Fruit fly (Drosophila melanogaster): Measurements from ENCODE around the gene CG34043.

CG34043 gene

dm6 chr2L:10232152-10232816 lies 48.4 kb downstream of the CG34043 start, which contains the start of gene eEF1delta (continued):
- peak; percentile 53 for TF ChIP-seq CG12659 (GFP tag; optimal IDR thresholded peaks at IDR 0.05)
- no peak for TF ChIP-seq sna (GFP tag; IDR thresholded peaks at IDR 0.05; ENCODE audit: partially characterized antibody)
- no peak for TF ChIP-seq lbe (GFP tag; optimal IDR thresholded peaks at IDR 0.05)
- peak; percentile 97 for TF ChIP-seq CG30020 (tag; optimal IDR thresholded peaks at IDR 0.05)
- no peak for TF ChIP-seq slou (GFP tag; optimal IDR thresholded peaks at IDR 0.05)
- peak; percentile 91 for TF ChIP-seq pfk (GFP tag; optimal IDR thresholded peaks at IDR 0.05)
- TF ChIP-seq Camta (GFP tag; optimal IDR thresholded peaks at IDR 0.05): no peak
- no peak for TF ChIP-seq Atf6 (GFP tag; IDR thresholded peaks at IDR 0.05)
- no peak for TF ChIP-seq crc (GFP tag; optimal IDR thresholded peaks at IDR 0.05)
- TF ChIP-seq CG10959 (GFP tag; IDR thresholded peaks at IDR 0.05): no peak
- no peak for TF ChIP-seq CG3847 (GFP tag; IDR thresholded peaks at IDR 0.05)
- no peak for TF ChIP-seq ash1 (GFP tag; optimal IDR thresholded peaks at IDR 0.05)
- TF ChIP-seq CG13296 (GFP tag; optimal IDR thresholded peaks at IDR 0.05): no peak
- TF ChIP-seq fd64A (GFP tag; optimal IDR thresholded peaks at IDR 0.05): no peak
- TF ChIP-seq CG14860 (GFP tag; IDR thresholded peaks at IDR 0.05; ENCODE audit: partially characterized antibody): no peak
- TF ChIP-seq CG15479 (GFP tag; optimal IDR thresholded peaks at IDR 0.05): peak; percentile 45
- 0 out of 3 replicates have a peak, but pooled peaks have one; percentile 25 for TF ChIP-seq knrl (GFP tag; IDR thresholded peaks at IDR 0.05; ENCODE audit: partially characterized antibody)
- TF ChIP-seq bbx (GFP tag; IDR thresholded peaks at IDR 0.05; ENCODE audit: partially characterized antibody): peak; percentile 51; the same call in 1 of the 2 replicates
- no peak for TF ChIP-seq CG10366 (GFP tag; IDR thresholded peaks at IDR 0.05)
- no peak for TF ChIP-seq repo (GFP tag; optimal IDR thresholded peaks at IDR 0.05)
- no peak for TF ChIP-seq YL-1 (GFP tag; optimal IDR thresholded peaks at IDR 0.05)
- no peak for TF ChIP-seq CG31365 (tag; optimal IDR thresholded peaks at IDR 0.05)
- TF ChIP-seq CG11093 (GFP tag; IDR thresholded peaks at IDR 0.05): no peak
- no peak for TF ChIP-seq Scr (GFP tag; IDR thresholded peaks at IDR 0.05; ENCODE audit: partially characterized antibody)
- no peak for TF ChIP-seq CG9727 (GFP tag; optimal IDR thresholded peaks at IDR 0.05)
- TF ChIP-seq HHEX (GFP tag; optimal IDR thresholded peaks at IDR 0.05): no peak
- TF ChIP-seq Hr51 (GFP tag; optimal IDR thresholded peaks at IDR 0.05): no peak
- no peak for TF ChIP-seq oc (tag; optimal IDR thresholded peaks at IDR 0.05)

- TF ChIP-seq ac (GFP tag; optimal IDR thresholded peaks at IDR 0.05) (no peak), sd (tag; optimal IDR thresholded peaks at IDR 0.05) (peak; percentile 12), wdn (GFP tag; IDR thresholded peaks at IDR 0.05) (no peak), Sry-δ (GFP tag; optimal IDR thresholded peaks at IDR 0.05) (no peak), CG14667 (GFP tag; IDR thresholded peaks at IDR 0.05) (peak; percentile 20; the same call in 1 of the 2 replicates), zf30C (GFP tag; optimal IDR thresholded peaks at IDR 0.05) (no peak), Lpt (GFP tag; optimal IDR thresholded peaks at IDR 0.05) (no peak), Oaz (GFP tag; IDR thresholded peaks at IDR 0.05) (no peak), tx (GFP tag; optimal IDR thresholded peaks at IDR 0.05) (no peak), jigr1 (GFP tag; IDR thresholded peaks at IDR 0.05) (no peak), CG6683 (GFP tag; optimal IDR thresholded peaks at IDR 0.05) (no peak), MESR4 (GFP tag; optimal IDR thresholded peaks at IDR 0.05) (peak; percentile 67), CG1024 (GFP tag; IDR thresholded peaks at IDR 0.05) (peak; percentile 85), CG17568 (GFP tag; optimal IDR thresholded peaks at IDR 0.05) (no peak), usp (GFP tag; optimal IDR thresholded peaks at IDR 0.05) (no peak), ssp (GFP tag; IDR thresholded peaks at IDR 0.05) (peak; percentile 89), ATbp (GFP tag; optimal IDR thresholded peaks at IDR 0.05) (no peak), CG4854 (GFP tag; optimal IDR thresholded peaks at IDR 0.05) (no peak), fd96Cb (tag; optimal IDR thresholded peaks at IDR 0.05) (no peak), B-H2 (GFP tag; optimal IDR thresholded peaks at IDR 0.05) (no peak), CG14050 (GFP tag; IDR thresholded peaks at IDR 0.05) (no peak), CG30020 (tag; optimal IDR thresholded peaks at IDR 0.05) (peak; percentile 96), wor (GFP tag; IDR thresholded peaks at IDR 0.05) (no peak), CG17802 (tag; optimal IDR thresholded peaks at IDR 0.05) (peak; percentile 91)
These were observed 49.2 kb downstream of the CG34043 start, which contains the start of gene ova for dm6 chr2L:10231510-10231909. TSS of gene ova (minus strand) at chr2L:10231692.
